Worm (Caenorhabditis elegans): ENCODE measurements around the gene R03G8.6.

R03G8.6 gene

ce11 chrX:13126420-13126819 is 26.1 kb upstream of the R03G8.6 start, which contains the start of gene F17H10.4:
Gene F17H10.4 (minus strand): TSS chrX:13126520.
- TF ChIP-seq nhr-25 (tag; optimal IDR thresholded peaks at IDR 0.05) (no peak), nhr-21 (tag; optimal IDR thresholded peaks at IDR 0.05) (no peak), ZK546.5 (tag; optimal IDR thresholded peaks at IDR 0.05) (no peak), nhr-77 (tag; optimal IDR thresholded peaks at IDR 0.05) (no peak), F13H6.1 (tag; optimal IDR thresholded peaks at IDR 0.05) (no peak), ama-1 (optimal IDR thresholded peaks at IDR 0.05) (no peak), skn-1 (tag; optimal IDR thresholded peaks at IDR 0.05) (no peak), lin-11 (tag; optimal IDR thresholded peaks at IDR 0.05) (no peak), ceh-82 (tag; optimal IDR thresholded peaks at IDR 0.05) (no peak), ztf-4 (tag; optimal IDR thresholded peaks at IDR 0.05) (no peak), mbf-1 (tag; optimal IDR thresholded peaks at IDR 0.05) (no peak), egl-27 (tag; optimal IDR thresholded peaks at IDR 0.05) (no peak), unc-62 (GFP tag; optimal IDR thresholded peaks at IDR 0.05) (no peak), nhr-11 (tag; optimal IDR thresholded peaks at IDR 0.05) (no peak), zag-1 (tag; optimal IDR thresholded peaks at IDR 0.05) (no peak), sem-4 (tag; optimal IDR thresholded peaks at IDR 0.05) (no peak)

ce11 chrX:13122191-13122590 is 21.9 kb upstream of the R03G8.6 start, which contains the start of gene snx-17:
Gene snx-17 (minus strand): TSS chrX:13122291.
- TF ChIP-seq mbf-1 (tag; optimal IDR thresholded peaks at IDR 0.05) (no peak), dmd-4 (tag; optimal IDR thresholded peaks at IDR 0.05) (no peak)

ce11 chrX:13121104-13121503 is 20.8 kb upstream of the R03G8.6 start:
- TF ChIP-seq nhr-11 (tag; optimal IDR thresholded peaks at IDR 0.05) (no peak), gmeb-1 (tag; optimal IDR thresholded peaks at IDR 0.05) (peak; percentile 55), nhr-237 (tag; optimal IDR thresholded peaks at IDR 0.05) (no peak), nhr-25 (tag; optimal IDR thresholded peaks at IDR 0.05) (peak; percentile 10), skn-1 (tag; optimal IDR thresholded peaks at IDR 0.05) (no peak), lin-39 (tag; optimal IDR thresholded peaks at IDR 0.05) (no peak), sem-4 (tag; optimal IDR thresholded peaks at IDR 0.05) (peak; percentile 53), lin-11 (tag; optimal IDR thresholded peaks at IDR 0.05) (peak; percentile 58), elt-1 (tag; optimal IDR thresholded peaks at IDR 0.05) (no peak), egl-27 (tag; optimal IDR thresholded peaks at IDR 0.05) (no peak), fos-1 (tag; optimal IDR thresholded peaks at IDR 0.05) (peak; percentile 36), lsy-2 (tag; optimal IDR thresholded peaks at IDR 0.05) (peak in 1 of 2 experiments; percentile 32), ama-1 (optimal IDR thresholded peaks at IDR 0.05) (no peak), Y55F3AM.14 (GFP tag; optimal IDR thresholded peaks at IDR 0.05) (peak; percentile 86), ceh-82 (tag; optimal IDR thresholded peaks at IDR 0.05) (no peak), unc-62 (GFP tag; optimal IDR thresholded peaks at IDR 0.05) (no peak), crh-2 (tag; optimal IDR thresholded peaks at IDR 0.05) (peak; percentile 90), lin-13 (GFP tag; optimal IDR thresholded peaks at IDR 0.05) (peak; percentile 65), F13H6.1 (tag; optimal IDR thresholded peaks at IDR 0.05) (peak; percentile 82), unc-55 (GFP tag; optimal IDR thresholded peaks at IDR 0.05) (peak; percentile 74), snpc-4 (tag; optimal IDR thresholded peaks at IDR 0.05) (no peak), dmd-4 (tag; optimal IDR thresholded peaks at IDR 0.05) (no peak), ztf-11 (tag; optimal IDR thresholded peaks at IDR 0.05) (no peak), C34F6.9 (tag; optimal IDR thresholded peaks at IDR 0.05) (peak; percentile 26), sma-3 (GFP tag; optimal IDR thresholded peaks at IDR 0.05) (peak; percentile 70), nhr-12 (tag; optimal IDR thresholded peaks at IDR 0.05) (no peak), zag-1 (tag; optimal IDR thresholded peaks at IDR 0.05) (no peak), nhr-21 (tag; optimal IDR thresholded peaks at IDR 0.05) (peak; percentile 2), aly-2 (tag; optimal IDR thresholded peaks at IDR 0.05) (no peak), nhr-6 (tag; optimal IDR thresholded peaks at IDR 0.05) (no peak), ztf-4 (tag; optimal IDR thresholded peaks at IDR 0.05) (peak; percentile 26), blmp-1 (tag; optimal IDR thresholded peaks at IDR 0.05; ENCODE audit: insufficient read depth) (peak; percentile 6), ceh-16 (tag; optimal IDR thresholded peaks at IDR 0.05) (peak; percentile 19), ztf-1 (GFP tag; conservative IDR thresholded peaks at IDR 0.05) (no peak), ZK546.5 (tag; optimal IDR thresholded peaks at IDR 0.05) (no peak), peb-1 (tag; optimal IDR thresholded peaks at IDR 0.05) (no peak), elt-3 (tag; optimal IDR thresholded peaks at IDR 0.05) (no peak), R02D3.7 (tag; optimal IDR thresholded peaks at IDR 0.05) (no peak), mab-5 (tag; optimal IDR thresholded peaks at IDR 0.05) (no peak), nhr-129 (tag; optimal IDR thresholded peaks at IDR 0.05) (peak; percentile 67), nhr-10 (tag; optimal IDR thresholded peaks at IDR 0.05) (no peak), mdl-1 (tag; optimal IDR thresholded peaks at IDR 0.05) (no peak), alr-1 (tag; optimal IDR thresholded peaks at IDR 0.05) (no peak), mbf-1 (tag; optimal IDR thresholded peaks at IDR 0.05) (no peak), sma-9 (GFP tag; optimal IDR thresholded peaks at IDR 0.05) (peak; percentile 40), sma-9 (tag; optimal IDR thresholded peaks at IDR 0.05) (no peak), nhr-77 (tag; optimal IDR thresholded peaks at IDR 0.05) (no peak), unc-39 (tag; optimal IDR thresholded peaks at IDR 0.05) (no peak), nhr-23 (tag; optimal IDR thresholded peaks at IDR 0.05) (no peak)

Measured in whole organism, L2 larva.